Worm (Caenorhabditis elegans): ENCODE data around the gene egl-26.

DNA sequence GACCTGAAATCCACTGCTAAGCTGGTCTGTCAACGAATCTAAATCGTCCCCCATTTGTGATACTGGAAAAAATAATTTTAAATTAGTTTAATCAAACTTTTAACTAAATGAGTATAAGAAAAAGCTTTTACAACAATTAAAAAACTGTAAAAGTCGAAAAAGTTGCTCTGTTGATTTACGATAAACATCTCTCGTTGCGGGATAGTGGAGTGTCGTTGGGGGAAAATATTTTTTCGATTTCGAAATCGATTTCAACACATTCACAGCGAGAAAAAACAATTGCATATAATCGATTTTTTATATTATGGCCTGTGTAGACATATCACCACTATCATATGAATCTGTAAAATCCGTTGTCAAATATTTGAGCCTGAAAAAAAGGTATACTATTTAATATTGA is 37.9 kb upstream of the egl-26 start, which contains the start of the genes F23F1.5 and fbxc-54:
- TF ChIP-seq tab-1 (GFP tag; IDR thresholded peaks at IDR 0.05) (no peak), flt-1 (GFP tag; IDR thresholded peaks at IDR 0.05) (no peak), ref-1 (GFP tag; conservative IDR thresholded peaks at IDR 0.05) (no peak)

Measured in whole organism, midembryonic.